Worm (Caenorhabditis elegans) whole organism, young adult: ENCODE data around the gene txt-10.

Experiments used
- B0035.1 ChIP-seq: sonication (generic microtip); optimal IDR thresholded peaks from 2 replicates; lab custom pipeline; 2016; ENCODE audit warnings: missing genetic modification characterization, mild to moderate bottlenecking, missing compliant biosample characterization, missing genotype, missing genetic modification reagents
- B0261.1 ChIP-seq: sonication (generic microtip); optimal IDR thresholded peaks from 2 replicates; lab custom pipeline; 2016; ENCODE audit warnings: mild to moderate bottlenecking, missing genetic modification characterization, moderate library complexity, missing compliant biosample characterization
- B0336.3 ChIP-seq: fragments of 200-800 bp; sonication (Bioruptor generic); IDR thresholded peaks from 2 replicates; pipeline ENCODE4 v1.3.6; 2022; ENCODE audit warnings: missing genetic modification characterization, missing compliant biosample characterization
- D2030.7 ChIP-seq: fragments of 200-800 bp; sonication (Bioruptor generic); IDR thresholded peaks from 2 replicates; pipeline ENCODE4 v1.3.6; 2022; ENCODE audit warnings: missing genetic modification reagents, missing genetic modification characterization, missing compliant biosample characterization
- K11D2.4 ChIP-seq: fragments of 200-800 bp; sonication (Bioruptor generic); IDR thresholded peaks from 2 replicates; pipeline ENCODE4 v1.3.6; 2022; ENCODE audit warnings: missing genetic modification reagents, missing genetic modification characterization, missing compliant biosample characterization
- K12H6.12 ChIP-seq: fragments of 200-800 bp; sonication (Bioruptor generic); optimal IDR thresholded peaks from 2 replicates; lab custom pipeline; 2018; ENCODE audit warnings: mild to moderate bottlenecking, missing genetic modification characterization, missing compliant biosample characterization
- Y53F4B.3 ChIP-seq: fragments of 200-800 bp; sonication (Bioruptor generic); IDR thresholded peaks from 2 replicates; pipeline ENCODE4 v1.3.6; 2022; ENCODE audit warnings: missing genetic modification reagents, missing genetic modification characterization, missing compliant biosample characterization
- Y53G8AR.9 ChIP-seq: fragments of 200-800 bp; sonication (Bioruptor generic); conservative IDR thresholded peaks from 2 replicates; pipeline ENCODE4 v1.3.6; 2022; ENCODE audit warnings: missing genetic modification reagents, missing genetic modification characterization, missing compliant biosample characterization
- ZK185.1 ChIP-seq: sonication (generic microtip); optimal IDR thresholded peaks from 2 replicates; lab custom pipeline; 2016; ENCODE audit warnings: mild to moderate bottlenecking, missing genetic modification characterization, missing compliant biosample characterization; ENCODE audit not compliant: poor library complexity, severe bottlenecking
- aptf-3 ChIP-seq: fragments of 200-800 bp; sonication (Bioruptor generic); IDR thresholded peaks from 2 replicates; pipeline ENCODE4 v1.3.6; 2022; ENCODE audit warnings: missing genetic modification characterization, missing compliant biosample characterization
- ceh-27 ChIP-seq: fragments of 200-800 bp; sonication (Bioruptor generic); optimal IDR thresholded peaks from 2 replicates; lab custom pipeline; 2018; ENCODE audit warnings: mild to moderate bottlenecking, missing genetic modification characterization, moderate library complexity, missing compliant biosample characterization
- ceh-40 ChIP-seq: fragments of 200-800 bp; sonication (Bioruptor generic); IDR thresholded peaks from 2 replicates; pipeline ENCODE4 v1.3.6; 2022; ENCODE audit warnings: missing genetic modification characterization, missing compliant biosample characterization
- ceh-79 ChIP-seq: sonication (generic microtip); optimal IDR thresholded peaks from 2 replicates; lab custom pipeline; 2017; ENCODE audit warnings: mild to moderate bottlenecking, missing genetic modification characterization, missing compliant biosample characterization
- die-1 ChIP-seq: sonication (generic microtip); optimal IDR thresholded peaks from 2 replicates; lab custom pipeline; 2016; ENCODE audit warnings: missing genotype, mild to moderate bottlenecking, missing genetic modification characterization, missing compliant biosample characterization
- egl-18 ChIP-seq: fragments of 200-800 bp; sonication (Bioruptor generic); IDR thresholded peaks from 2 replicates; pipeline ENCODE4 v1.3.6; 2022; ENCODE audit warnings: missing genetic modification reagents, missing genetic modification characterization, missing compliant biosample characterization
- fkh-3 ChIP-seq: sonication (generic microtip); optimal IDR thresholded peaks from 2 replicates; lab custom pipeline; 2016; ENCODE audit warnings: mild to moderate bottlenecking, missing genetic modification characterization, missing compliant biosample characterization
- gei-17 ChIP-seq: fragments of 200-800 bp; sonication (Bioruptor generic); optimal IDR thresholded peaks from 2 replicates; lab custom pipeline; 2018; ENCODE audit warnings: mild to moderate bottlenecking, missing genetic modification characterization, missing compliant biosample characterization
- hlh-26 ChIP-seq: fragments of 200-800 bp; sonication (Bioruptor generic); conservative IDR thresholded peaks from 2 replicates; pipeline ENCODE4 v1.3.6; 2022; ENCODE audit warnings: missing genetic modification reagents, missing genetic modification characterization, missing compliant biosample characterization
- hmg-20 ChIP-seq: fragments of 200-800 bp; sonication (Bioruptor generic); IDR thresholded peaks from 2 replicates; pipeline ENCODE4 v1.3.6; 2022; ENCODE audit warnings: missing genetic modification reagents, missing genetic modification characterization, missing compliant biosample characterization
- lag-1 ChIP-seq: fragments of 200-800 bp; sonication (Bioruptor generic); IDR thresholded peaks from 2 replicates; pipeline ENCODE4 v1.3.6; 2022; ENCODE audit warnings: missing genetic modification reagents, missing genetic modification characterization, missing compliant biosample characterization
- let-526 ChIP-seq: fragments of 200-800 bp; sonication (Bioruptor generic); IDR thresholded peaks from 2 replicates; pipeline ENCODE4 v1.3.6; 2022; ENCODE audit warnings: missing genetic modification reagents, missing genetic modification characterization, missing compliant biosample characterization
- lin-26 ChIP-seq: fragments of 200-800 bp; sonication (Bioruptor generic); IDR thresholded peaks from 2 replicates; pipeline ENCODE4 v1.3.6; 2022; ENCODE audit warnings: missing genetic modification reagents, missing genetic modification characterization, missing compliant biosample characterization
- lin-40 ChIP-seq: sonication (generic microtip); optimal IDR thresholded peaks from 2 replicates; lab custom pipeline; 2016; ENCODE audit warnings: missing genetic modification characterization, mild to moderate bottlenecking, missing compliant biosample characterization, missing genotype, missing genetic modification reagents
- lsy-27 ChIP-seq: sonication (generic microtip); optimal IDR thresholded peaks from 2 replicates; lab custom pipeline; 2017; ENCODE audit warnings: missing genetic modification characterization, mild to moderate bottlenecking, missing compliant biosample characterization, antibody characterized with exemption, missing genotype, borderline replicate concordance; ENCODE audit not compliant: insufficient read depth
- madf-6 ChIP-seq: fragments of 200-800 bp; sonication (Bioruptor generic); IDR thresholded peaks from 2 replicates; pipeline ENCODE4 v1.3.6; 2022; ENCODE audit warnings: missing genetic modification reagents, missing genetic modification characterization, missing compliant biosample characterization
- madf-8 ChIP-seq: fragments of 200-800 bp; sonication (Bioruptor generic); conservative IDR thresholded peaks from 2 replicates; pipeline ENCODE4 v1.3.6; 2022; ENCODE audit warnings: missing genetic modification reagents, missing genetic modification characterization, missing compliant biosample characterization
- mel-28 ChIP-seq: sonication (generic microtip); optimal IDR thresholded peaks from 2 replicates; lab custom pipeline; 2016; ENCODE audit warnings: borderline replicate concordance, mild to moderate bottlenecking, missing genetic modification characterization, missing compliant biosample characterization
- mxl-1 ChIP-seq: sonication (generic microtip); optimal IDR thresholded peaks from 2 replicates; lab custom pipeline; 2016; ENCODE audit warnings: missing genetic modification characterization, missing compliant biosample characterization
- nfyb-1 ChIP-seq: fragments of 200-800 bp; sonication (Bioruptor generic); IDR thresholded peaks from 2 replicates; pipeline ENCODE4 v1.3.6; 2022; ENCODE audit warnings: missing genetic modification reagents, missing genetic modification characterization, missing compliant biosample characterization
- nhr-120 ChIP-seq: fragments of 200-800 bp; sonication (Bioruptor generic); IDR thresholded peaks from 2 replicates; pipeline ENCODE4 v1.3.6; 2022; ENCODE audit warnings: missing genetic modification characterization, missing compliant biosample characterization
- nhr-27 ChIP-seq: fragments of 200-800 bp; sonication (Bioruptor generic); optimal IDR thresholded peaks from 2 replicates; lab custom pipeline; 2018; ENCODE audit warnings: mild to moderate bottlenecking, missing genetic modification characterization, moderate library complexity, missing compliant biosample characterization
- pbrm-1 ChIP-seq: fragments of 200-800 bp; sonication (Bioruptor generic); IDR thresholded peaks from 2 replicates; pipeline ENCODE4 v1.3.6; 2022; ENCODE audit warnings: missing genetic modification reagents, missing genetic modification characterization, missing compliant biosample characterization
- pha-4 ChIP-seq: fragments of 150-350 bp; sonication (generic microtip); optimal IDR thresholded peaks from 2 replicates; lab custom pipeline; 2014; ENCODE audit warnings: missing biosample characterization, missing genetic modification reagents, missing genetic modification characterization
- rcor-1 ChIP-seq: fragments of 200-800 bp; sonication (Bioruptor generic); IDR thresholded peaks from 2 replicates; pipeline ENCODE4 v1.3.6; 2022; ENCODE audit warnings: missing genetic modification reagents, missing genetic modification characterization, missing compliant biosample characterization
- snpc-3.4 ChIP-seq: sonication (generic microtip); optimal IDR thresholded peaks from 2 replicates; lab custom pipeline; 2017; ENCODE audit warnings: missing genetic modification characterization, mild to moderate bottlenecking, missing compliant biosample characterization, antibody characterized with exemption, moderate library complexity, missing genotype, missing genetic modification reagents
- tbp1 ChIP-seq: fragments of 200-800 bp; sonication (Bioruptor generic); optimal IDR thresholded peaks from 2 replicates; lab custom pipeline; 2018; ENCODE audit warnings: mild to moderate bottlenecking, missing genetic modification characterization, missing compliant biosample characterization
- unc-130 ChIP-seq: sonication (generic microtip); optimal IDR thresholded peaks from 2 replicates; lab custom pipeline; 2016; ENCODE audit warnings: missing genetic modification reagents, missing genetic modification characterization, missing compliant biosample characterization
- zfh-2 ChIP-seq: fragments of 200-800 bp; sonication (Bioruptor generic); conservative IDR thresholded peaks from 2 replicates; pipeline ENCODE4 v1.3.6; 2022; ENCODE audit warnings: missing genetic modification reagents, missing genetic modification characterization, missing compliant biosample characterization
- ztf-18 ChIP-seq: sonication (generic microtip); optimal IDR thresholded peaks from 2 replicates; lab custom pipeline; 2016; ENCODE audit warnings: missing genotype, mild to moderate bottlenecking, missing genetic modification characterization, missing compliant biosample characterization
- ztf-25 ChIP-seq: fragments of 200-800 bp; sonication (Bioruptor generic); IDR thresholded peaks from 2 replicates; pipeline ENCODE4 v1.3.6; 2022; ENCODE audit warnings: missing genetic modification reagents, missing genetic modification characterization, missing compliant biosample characterization

txt-10 gene

ce11 chrV:10555239-10555638, 22.6 kb upstream of the txt-10 start, which contains the start of gene F32G8.3:
F32G8.3 (minus strand) TSS chrV:10555339.
- no peak for TF ChIP-seq ceh-27 (GFP tag; lab: Kevin White, UChicago)
- no peak for TF ChIP-seq lin-40 (tag; lab: Kevin White, UChicago)
- TF ChIP-seq fkh-3 (tag; lab: Kevin White, UChicago), result no peak
- TF ChIP-seq rcor-1 (GFP tag; lab: Robert Waterston, UW), result no peak
- no peak for TF ChIP-seq K12H6.12 (tag; lab: Kevin White, UChicago)
- TF ChIP-seq snpc-3.4 (tag; lab: Kevin White, UChicago), result no peak
- no peak for TF ChIP-seq zfh-2
- no peak for TF ChIP-seq B0336.3
- no peak for TF ChIP-seq pbrm-1 (GFP tag; lab: Robert Waterston, UW)
- TF ChIP-seq pha-4 (tag; lab: Kevin White, UChicago), result no peak
- no peak for TF ChIP-seq ceh-40 (GFP tag; lab: Robert Waterston, UW)
- TF ChIP-seq, all 124 proteins: peak for 0

ce11 chrV:10549717-10550116, 17.1 kb upstream of the txt-10 start, which contains the start of gene F32G8.2:
F32G8.2 (plus strand) TSS chrV:10550017.
- TF ChIP-seq let-526 (GFP tag; lab: Robert Waterston, UW) (no peak), hlh-26 (no peak), mxl-1 (tag; lab: Kevin White, UChicago) (no peak), lag-1 (GFP tag; lab: Robert Waterston, UW) (no peak), lin-26 (no peak), madf-8 (no peak), nhr-120 (GFP tag; lab: Robert Waterston, UW) (no peak), gei-17 (GFP tag; lab: Kevin White, UChicago) (no peak), lsy-27 (tag; lab: Kevin White, UChicago) (no peak), B0035.1 (no peak), ceh-27 (GFP tag; lab: Kevin White, UChicago) (no peak), madf-6 (no peak), ztf-18 (tag; lab: Kevin White, UChicago) (no peak), ceh-79 (tag; lab: Kevin White, UChicago) (no peak), hmg-20 (GFP tag; lab: Robert Waterston, UW) (no peak)
- TF ChIP-seq, all 124 proteins: peak for 0

ce11 chrV:10548981-10549380, 16.4 kb upstream of the txt-10 start, which contains the start of gene srd-34:
srd-34 (minus strand) TSS chrV:10549081.
- no peak for TF ChIP-seq aptf-3 (GFP tag; lab: Robert Waterston, UW)
- TF ChIP-seq ZK185.1, result no peak
- no peak for TF ChIP-seq B0261.1 (tag; lab: Kevin White, UChicago)
- TF ChIP-seq nhr-27 (tag; lab: Kevin White, UChicago), result no peak
- no peak for TF ChIP-seq K11D2.4 (GFP tag; lab: Robert Waterston, UW)
- no peak for TF ChIP-seq zfh-2

ce11 chrV:10546749-10547148, 14.1 kb upstream of the txt-10 start, which contains the start of gene F25D1.5:
F25D1.5 (minus strand) TSS chrV:10546783.
- TF ChIP-seq ceh-27 (GFP tag; lab: Kevin White, UChicago) (no peak), nfyb-1 (no peak), ztf-25 (GFP tag; lab: Robert Waterston, UW) (no peak), unc-130 (no peak)

- TF ChIP-seq D2030.7 (GFP tag; lab: Robert Waterston, UW) (no peak), K11D2.4 (GFP tag; lab: Robert Waterston, UW) (no peak), pha-4 (tag; lab: Kevin White, UChicago) (no peak), Y53F4B.3 (GFP tag; lab: Robert Waterston, UW) (no peak), egl-18 (GFP tag; lab: Robert Waterston, UW) (no peak), Y53G8AR.9 (GFP tag; lab: Robert Waterston, UW) (no peak), B0035.1 (no peak), ceh-27 (GFP tag; lab: Kevin White, UChicago) (no peak), die-1 (no peak), lin-40 (tag; lab: Kevin White, UChicago) (no peak), mel-28 (no peak), tbp1 (GFP tag; lab: Kevin White, UChicago) (no peak)
Observed at ce11 chrV:10540024-10540423, 7.4 kb upstream of the txt-10 start, which contains the start of gene degt-1. degt-1 (plus strand) TSS chrV:10540324.
